Worm (Caenorhabditis elegans) whole organism, young adult: Measurements from ENCODE around the gene gei-3.

ENCODE experiments used
- B0336.3 ChIP-seq: fragments of 200-800 bp; sonication (Bioruptor generic); IDR thresholded peaks from 2 replicates; pipeline ENCODE4 v1.3.6; 2022; ENCODE audit warnings: missing genetic modification characterization, missing compliant biosample characterization
- C06A6.2 ChIP-seq: fragments of 200-800 bp; sonication (Bioruptor generic); conservative IDR thresholded peaks from 2 replicates; pipeline ENCODE4 v1.3.6; 2022; ENCODE audit warnings: missing genetic modification characterization, missing compliant biosample characterization
- F10E7.11 ChIP-seq: sonication (generic microtip); optimal IDR thresholded peaks from 2 replicates; lab custom pipeline; 2017; ENCODE audit warnings: mild to moderate bottlenecking, missing genetic modification characterization, moderate library complexity, missing compliant biosample characterization
- F23B12.7 ChIP-seq: sonication (generic microtip); optimal IDR thresholded peaks from 2 replicates; lab custom pipeline; 2017; ENCODE audit warnings: missing genetic modification characterization, mild to moderate bottlenecking, missing compliant biosample characterization, antibody characterized with exemption, moderate library complexity; ENCODE audit not compliant: insufficient read depth
- F49E8.2 ChIP-seq: sonication (generic microtip); optimal IDR thresholded peaks from 3 replicates; lab custom pipeline; 2017; ENCODE audit warnings: missing genetic modification characterization, mild to moderate bottlenecking, missing compliant biosample characterization, antibody characterized with exemption, moderate library complexity; ENCODE audit not compliant: insufficient read depth
- F57A8.1 ChIP-seq: fragments of 200-800 bp; sonication (Bioruptor generic); optimal IDR thresholded peaks from 2 replicates; lab custom pipeline; 2018; ENCODE audit warnings: mild to moderate bottlenecking, missing genetic modification characterization, moderate library complexity, missing compliant biosample characterization
- Y53F4B.3 ChIP-seq: fragments of 200-800 bp; sonication (Bioruptor generic); IDR thresholded peaks from 2 replicates; pipeline ENCODE4 v1.3.6; 2022; ENCODE audit warnings: missing genetic modification reagents, missing genetic modification characterization, missing compliant biosample characterization
- Y95B8A.8 ChIP-seq: fragments of 200-800 bp; sonication (Bioruptor generic); IDR thresholded peaks from 2 replicates; pipeline ENCODE4 v1.3.6; 2022; ENCODE audit warnings: missing genetic modification reagents, missing genetic modification characterization, missing compliant biosample characterization
- ZK185.1 ChIP-seq: sonication (generic microtip); optimal IDR thresholded peaks from 2 replicates; lab custom pipeline; 2016; ENCODE audit warnings: mild to moderate bottlenecking, missing genetic modification characterization, missing compliant biosample characterization; ENCODE audit not compliant: poor library complexity, severe bottlenecking
- aptf-2 ChIP-seq: fragments of 200-800 bp; sonication (Bioruptor generic); conservative IDR thresholded peaks from 2 replicates; pipeline ENCODE4 v1.3.6; 2022; ENCODE audit warnings: missing genetic modification reagents, missing genetic modification characterization, missing compliant biosample characterization
- attf-5 ChIP-seq: fragments of 200-800 bp; sonication (Bioruptor generic); optimal IDR thresholded peaks from 2 replicates; lab custom pipeline; 2018; ENCODE audit warnings: mild to moderate bottlenecking, missing genetic modification characterization, missing compliant biosample characterization
- attf-6 ChIP-seq: fragments of 200-800 bp; sonication (Bioruptor generic); IDR thresholded peaks from 2 replicates; pipeline ENCODE4 v1.3.6; 2022; ENCODE audit warnings: missing genetic modification reagents, missing genetic modification characterization, missing compliant biosample characterization
- ceh-58 ChIP-seq: fragments of 200-800 bp; sonication (Bioruptor generic); IDR thresholded peaks from 2 replicates; pipeline ENCODE4 v1.3.6; 2022; ENCODE audit warnings: missing genetic modification characterization, missing compliant biosample characterization
- dox-1 ChIP-seq: fragments of 200-800 bp; sonication (Bioruptor generic); IDR thresholded peaks from 2 replicates; pipeline ENCODE4 v1.3.6; 2022; ENCODE audit warnings: missing genetic modification reagents, missing genetic modification characterization, missing compliant biosample characterization
- efl-1 ChIP-seq: fragments of 150-350 bp; optimal IDR thresholded peaks from 2 replicates; lab custom pipeline; 2014; ENCODE audit warnings: missing biosample characterization, missing genetic modification reagents, missing genetic modification characterization
- fkh-3 ChIP-seq: sonication (generic microtip); optimal IDR thresholded peaks from 2 replicates; lab custom pipeline; 2016; ENCODE audit warnings: mild to moderate bottlenecking, missing genetic modification characterization, missing compliant biosample characterization
- him-1 ChIP-seq: sonication (generic microtip); optimal IDR thresholded peaks from 2 replicates; lab custom pipeline; 2016; ENCODE audit warnings: missing genotype, missing genetic modification reagents, missing genetic modification characterization, missing compliant biosample characterization
- hrde-1 ChIP-seq: sonication (generic microtip); optimal IDR thresholded peaks from 2 replicates; lab custom pipeline; 2016; ENCODE audit warnings: missing genetic modification characterization, mild to moderate bottlenecking, missing compliant biosample characterization, moderate library complexity, missing genotype, missing genetic modification reagents, borderline replicate concordance
- hsf-1 ChIP-seq: fragments of 200-800 bp; sonication (Bioruptor generic); IDR thresholded peaks from 2 replicates; pipeline ENCODE4 v1.3.6; 2022; ENCODE audit warnings: missing genetic modification reagents, missing genetic modification characterization, missing compliant biosample characterization
- let-526 ChIP-seq: fragments of 200-800 bp; sonication (Bioruptor generic); IDR thresholded peaks from 2 replicates; pipeline ENCODE4 v1.3.6; 2022; ENCODE audit warnings: missing genetic modification reagents, missing genetic modification characterization, missing compliant biosample characterization
- let-607 ChIP-seq, 2 experiments: fragments of 200-800 bp in 1 of 2; sonication (Bioruptor generic) in 1 of 2; sonication (generic microtip) in 1 of 2; optimal IDR thresholded peaks; 2 replicates each; lab custom pipeline; 2016 to 2018; ENCODE audit warnings: mild to moderate bottlenecking in 2 of 2, missing compliant biosample characterization in 2 of 2, missing genetic modification characterization in 2 of 2, moderate library complexity in 2 of 2, missing genotype in 1 of 2
- madf-6 ChIP-seq: fragments of 200-800 bp; sonication (Bioruptor generic); IDR thresholded peaks from 2 replicates; pipeline ENCODE4 v1.3.6; 2022; ENCODE audit warnings: missing genetic modification reagents, missing genetic modification characterization, missing compliant biosample characterization
- mcd-1 ChIP-seq: fragments of 200-800 bp; sonication (Bioruptor generic); IDR thresholded peaks from 2 replicates; pipeline ENCODE4 v1.3.6; 2022; ENCODE audit warnings: missing genetic modification reagents, missing genetic modification characterization, missing compliant biosample characterization
- nfya-2 ChIP-seq: fragments of 200-800 bp; sonication (Bioruptor generic); IDR thresholded peaks from 2 replicates; pipeline ENCODE4 v1.3.6; 2022; ENCODE audit warnings: missing genetic modification reagents, missing genetic modification characterization, missing compliant biosample characterization
- nfyb-1 ChIP-seq: fragments of 200-800 bp; sonication (Bioruptor generic); IDR thresholded peaks from 2 replicates; pipeline ENCODE4 v1.3.6; 2022; ENCODE audit warnings: missing genetic modification reagents, missing genetic modification characterization, missing compliant biosample characterization
- nhr-80 ChIP-seq: sonication (generic microtip); optimal IDR thresholded peaks from 2 replicates; lab custom pipeline; 2016; ENCODE audit warnings: missing genetic modification characterization, missing compliant biosample characterization
- nhr-90 ChIP-seq: sonication (generic microtip); optimal IDR thresholded peaks from 2 replicates; lab custom pipeline; 2016; ENCODE audit warnings: missing genotype, mild to moderate bottlenecking, missing genetic modification characterization, missing compliant biosample characterization
- pbrm-1 ChIP-seq: fragments of 200-800 bp; sonication (Bioruptor generic); IDR thresholded peaks from 2 replicates; pipeline ENCODE4 v1.3.6; 2022; ENCODE audit warnings: missing genetic modification reagents, missing genetic modification characterization, missing compliant biosample characterization
- rcor-1 ChIP-seq: fragments of 200-800 bp; sonication (Bioruptor generic); IDR thresholded peaks from 2 replicates; pipeline ENCODE4 v1.3.6; 2022; ENCODE audit warnings: missing genetic modification reagents, missing genetic modification characterization, missing compliant biosample characterization
- rpc-1 ChIP-seq, 2 experiments: fragments of 150-350 bp in 1 of 2; sonication (generic microtip) in 1 of 2; optimal IDR thresholded peaks; 2 replicates each; lab custom pipeline; 2014 to 2018; ENCODE audit warnings: missing biosample characterization in 1 of 2, missing genetic modification characterization in 1 of 2, missing genetic modification reagents in 1 of 2, missing genotype in 1 of 2
- sdz-38 ChIP-seq: sonication (generic microtip); optimal IDR thresholded peaks from 2 replicates; lab custom pipeline; 2016; ENCODE audit warnings: missing genotype, missing genetic modification characterization, missing compliant biosample characterization
- snpc-4 ChIP-seq, 5 experiments: fragments of 150-350 bp in 1 of 5; sonication (generic microtip) in 4 of 5; optimal IDR thresholded peaks; 2 replicates each; lab custom pipeline; 2014 to 2018; ENCODE audit warnings: missing genetic modification characterization in 5 of 5, missing biosample characterization in 3 of 5, antibody characterized with exemption in 2 of 5, mild to moderate bottlenecking in 2 of 5, missing compliant biosample characterization in 2 of 5, missing genotype in 2 of 5, moderate library complexity in 2 of 5, missing genetic modification reagents in 1 of 5
- somi-1 ChIP-seq: fragments of 200-800 bp; sonication (Bioruptor generic); optimal IDR thresholded peaks from 2 replicates; lab custom pipeline; 2018; ENCODE audit warnings: mild to moderate bottlenecking, missing genetic modification characterization, missing compliant biosample characterization
- tbp1 ChIP-seq: fragments of 200-800 bp; sonication (Bioruptor generic); optimal IDR thresholded peaks from 2 replicates; lab custom pipeline; 2018; ENCODE audit warnings: mild to moderate bottlenecking, missing genetic modification characterization, missing compliant biosample characterization
- unc-130 ChIP-seq: sonication (generic microtip); optimal IDR thresholded peaks from 2 replicates; lab custom pipeline; 2016; ENCODE audit warnings: missing genetic modification reagents, missing genetic modification characterization, missing compliant biosample characterization
- xnd-1 ChIP-seq: sonication (generic microtip); optimal IDR thresholded peaks from 2 replicates; lab custom pipeline; 2016; ENCODE audit warnings: missing genotype, missing genetic modification reagents, missing genetic modification characterization, missing compliant biosample characterization
- zfh-2 ChIP-seq: fragments of 200-800 bp; sonication (Bioruptor generic); conservative IDR thresholded peaks from 2 replicates; pipeline ENCODE4 v1.3.6; 2022; ENCODE audit warnings: missing genetic modification reagents, missing genetic modification characterization, missing compliant biosample characterization
- ztf-18 ChIP-seq: sonication (generic microtip); optimal IDR thresholded peaks from 2 replicates; lab custom pipeline; 2016; ENCODE audit warnings: missing genotype, mild to moderate bottlenecking, missing genetic modification characterization, missing compliant biosample characterization
- ztf-25 ChIP-seq: fragments of 200-800 bp; sonication (Bioruptor generic); IDR thresholded peaks from 2 replicates; pipeline ENCODE4 v1.3.6; 2022; ENCODE audit warnings: missing genetic modification reagents, missing genetic modification characterization, missing compliant biosample characterization
- ztf-26 ChIP-seq: sonication (generic microtip); optimal IDR thresholded peaks from 2 replicates; lab custom pipeline; 2017; ENCODE audit warnings: missing genetic modification characterization, missing compliant biosample characterization

gei-3 gene

ce11 chrX:12761295-12761775, 52.1 kb downstream of the gei-3 start (continued):
- TF ChIP-seq let-526 (no peak), zfh-2 (GFP tag; lab: Robert Waterston, UW) (no peak), F49E8.2 (tag; lab: Kevin White, UChicago) (no peak), hrde-1 (tag; lab: Kevin White, UChicago) (no peak), nhr-80 (tag; lab: Kevin White, UChicago) (peak; percentile 76), aptf-2 (GFP tag; lab: Robert Waterston, UW) (no peak), unc-130 (GFP tag; lab: Kevin White, UChicago) (no peak), nfyb-1 (GFP tag; lab: Robert Waterston, UW) (no peak), attf-5 (GFP tag; lab: Kevin White, UChicago) (peak; percentile 16), ztf-18 (no peak)

ce11 chrX:12759642-12760041, 53.8 kb downstream of the gei-3 start:
- TF ChIP-seq ZK185.1 (tag; lab: Kevin White, UChicago), result peak; percentile 11
- peak; percentile 70 for TF ChIP-seq dox-1 (GFP tag; lab: Robert Waterston, UW)
- TF ChIP-seq B0336.3 (GFP tag; lab: Robert Waterston, UW), result 0 out of 2 replicates have a peak, but pooled peaks have one; percentile 25
- peak; percentile 30 for TF ChIP-seq tbp1
- TF ChIP-seq somi-1, result peak; percentile 14
- no peak for TF ChIP-seq Y95B8A.8 (GFP tag; lab: Robert Waterston, UW)
- TF ChIP-seq let-607 (tag; optimal IDR thresholded peaks at IDR 0.05; lab: Kevin White, UChicago), result peak; percentile 79 to 86
- no peak for TF ChIP-seq fkh-3
- TF ChIP-seq snpc-4 (GFP tag; optimal IDR thresholded peaks at IDR 0.05; lab: Kevin White, UChicago), result no peak
- TF ChIP-seq snpc-4 (tag; optimal IDR thresholded peaks at IDR 0.05; lab: Kevin White, UChicago), result peak in 1 of 4 experiments; percentile 4
- TF ChIP-seq nhr-90 (tag; lab: Kevin White, UChicago), result peak; percentile 23
- TF ChIP-seq mcd-1 (GFP tag; lab: Robert Waterston, UW), result 0 out of 2 replicates have a peak, but pooled peaks have one; percentile 14
- TF ChIP-seq rcor-1 (GFP tag; lab: Robert Waterston, UW), result 0 out of 2 replicates have a peak, but pooled peaks have one; percentile 23
- TF ChIP-seq ztf-26, result peak; percentile 53
- no peak for TF ChIP-seq madf-6
- no peak for TF ChIP-seq nfya-2
- TF ChIP-seq Y53F4B.3 (GFP tag; lab: Robert Waterston, UW), result no peak
- TF ChIP-seq F57A8.1 (GFP tag; lab: Kevin White, UChicago), result no peak
- no peak for TF ChIP-seq hsf-1 (GFP tag; lab: Robert Waterston, UW)
- no peak for TF ChIP-seq F23B12.7 (tag; lab: Kevin White, UChicago)
- peak; percentile 10 for TF ChIP-seq attf-5 (GFP tag; lab: Kevin White, UChicago)
- no peak for TF ChIP-seq unc-130 (GFP tag; lab: Kevin White, UChicago)
- TF ChIP-seq sdz-38, result no peak
- no peak for TF ChIP-seq efl-1 (GFP tag; lab: Kevin White, UChicago)
- TF ChIP-seq nhr-80 (tag; lab: Kevin White, UChicago), result peak; percentile 98
- 0 out of 2 replicates have a peak, but pooled peaks have one; percentile 22 for TF ChIP-seq C06A6.2 (GFP tag; lab: Robert Waterston, UW)

ce11 chrX:12759010-12759409, 54.4 kb downstream of the gei-3 start:
- no peak for TF ChIP-seq hrde-1 (tag; lab: Kevin White, UChicago)
- TF ChIP-seq ceh-58 (GFP tag; lab: Robert Waterston, UW), result no peak
- TF ChIP-seq rpc-1 (optimal IDR thresholded peaks at IDR 0.05; lab: Kevin White, UChicago), result no peak
- TF ChIP-seq rpc-1 (tag; optimal IDR thresholded peaks at IDR 0.05; lab: Kevin White, UChicago), result no peak
- TF ChIP-seq attf-6 (GFP tag; lab: Robert Waterston, UW), result no peak
- TF ChIP-seq fkh-3, result no peak
- TF ChIP-seq ztf-25 (GFP tag; lab: Robert Waterston, UW), result no peak
- TF ChIP-seq F10E7.11 (tag; lab: Kevin White, UChicago), result no peak
- TF ChIP-seq pbrm-1 (GFP tag; lab: Robert Waterston, UW), result no peak
- TF ChIP-seq xnd-1 (tag; lab: Kevin White, UChicago), result no peak
- no peak for TF ChIP-seq him-1 (tag; lab: Kevin White, UChicago)
- TF ChIP-seq, all 124 proteins: peak for 0
